Fruit fly (Drosophila melanogaster) whole organism, prepupa: Measurements from ENCODE around the gene Gapvd1.

Source experiments
- CG10631 ChIP-seq: fragments of 200-800 bp; sonication (Bioruptor generic); optimal IDR thresholded peaks from 2 replicates; lab custom pipeline; 2016; ENCODE audit warnings: missing biosample characterization, missing genetic modification characterization
- CG10669 ChIP-seq: fragments of 200-800 bp; sonication (Bioruptor generic); optimal IDR thresholded peaks from 3 replicates; lab custom pipeline; 2018; ENCODE audit warnings: missing biosample characterization, mild to moderate bottlenecking, missing genetic modification characterization, moderate library complexity
- CG11294 ChIP-seq: fragments of 200-800 bp; sonication (Bioruptor generic); IDR thresholded peaks from 2 replicates; pipeline ENCODE4 v1.3.6; 2022; ENCODE audit warnings: missing biosample characterization, missing genetic modification characterization
- CG11762 ChIP-seq: fragments of 200-800 bp; sonication (Bioruptor generic); optimal IDR thresholded peaks from 3 replicates; lab custom pipeline; 2016; ENCODE audit warnings: missing biosample characterization, missing genetic modification characterization; ENCODE audit not compliant: insufficient read depth
- CG11902 ChIP-seq: fragments of 200-800 bp; sonication (Bioruptor generic); optimal IDR thresholded peaks from 3 replicates; lab custom pipeline; 2016; ENCODE audit warnings: missing biosample characterization, missing genetic modification characterization
- CG15336 ChIP-seq: fragments of 200-800 bp; sonication (Bioruptor generic); IDR thresholded peaks from 2 replicates; pipeline ENCODE4 v1.3.6; 2022; ENCODE audit warnings: missing biosample characterization, missing genetic modification characterization
- CG1621 ChIP-seq: fragments of 200-800 bp; sonication (Bioruptor generic); optimal IDR thresholded peaks from 3 replicates; lab custom pipeline; 2018; ENCODE audit warnings: missing biosample characterization, mild to moderate bottlenecking, missing genetic modification characterization
- CG16779 ChIP-seq: fragments of 200-800 bp; sonication (Bioruptor generic); optimal IDR thresholded peaks from 3 replicates; lab custom pipeline; 2017; ENCODE audit warnings: missing biosample characterization, mild to moderate bottlenecking, missing genetic modification characterization
- CG3032 ChIP-seq: fragments of 200-800 bp; optimal IDR thresholded peaks from 2 replicates; lab custom pipeline; 2019; ENCODE audit warnings: missing biosample characterization, mild to moderate bottlenecking, missing genetic modification characterization, moderate library complexity
- CG31627 ChIP-seq: fragments of 200-800 bp; sonication (Bioruptor generic); optimal IDR thresholded peaks from 3 replicates; lab custom pipeline; 2016; ENCODE audit warnings: missing biosample characterization, missing genetic modification characterization
- CG32006 ChIP-seq: fragments of 200-800 bp; sonication (Bioruptor generic); optimal IDR thresholded peaks from 3 replicates; lab custom pipeline; 2017; ENCODE audit warnings: missing biosample characterization, mild to moderate bottlenecking, missing genetic modification characterization
- CG34406 ChIP-seq: fragments of 200-800 bp; sonication (Bioruptor generic); optimal IDR thresholded peaks from 3 replicates; lab custom pipeline; 2016; ENCODE audit warnings: missing biosample characterization, missing genetic modification characterization
- CG3919 ChIP-seq: fragments of 200-800 bp; sonication (Bioruptor generic); optimal IDR thresholded peaks from 3 replicates; lab custom pipeline; 2016; ENCODE audit warnings: missing biosample characterization, missing genetic modification characterization
- CG4318 ChIP-seq: fragments of 200-800 bp; sonication (Bioruptor generic); optimal IDR thresholded peaks from 3 replicates; lab custom pipeline; 2017; ENCODE audit warnings: missing biosample characterization, mild to moderate bottlenecking, missing genetic modification characterization
- CG6163 ChIP-seq: fragments of 200-800 bp; sonication (Bioruptor generic); IDR thresholded peaks from 3 replicates; pipeline ENCODE4 v1.3.6; 2022; ENCODE audit warnings: missing biosample characterization, missing genetic modification characterization
- CG6276 ChIP-seq: fragments of 200-800 bp; sonication (Bioruptor generic); optimal IDR thresholded peaks from 2 replicates; lab custom pipeline; 2017; ENCODE audit warnings: missing biosample characterization, mild to moderate bottlenecking, missing genetic modification characterization
- CG6792 ChIP-seq: fragments of 200-800 bp; sonication (Bioruptor generic); optimal IDR thresholded peaks from 3 replicates; lab custom pipeline; 2016; ENCODE audit warnings: missing biosample characterization, missing genetic modification characterization
- CG6808 ChIP-seq: fragments of 200-800 bp; sonication (Bioruptor generic); optimal IDR thresholded peaks from 3 replicates; lab custom pipeline; 2017; ENCODE audit warnings: missing biosample characterization, missing genetic modification characterization, mild to moderate bottlenecking, moderate library complexity, missing genetic modification reagents
- CG6854 ChIP-seq: fragments of 200-800 bp; sonication (Bioruptor generic); optimal IDR thresholded peaks from 2 replicates; lab custom pipeline; 2017; ENCODE audit warnings: missing biosample characterization, mild to moderate bottlenecking, missing genetic modification characterization
- CG7368 ChIP-seq: fragments of 200-800 bp; sonication (Bioruptor generic); optimal IDR thresholded peaks from 3 replicates; lab custom pipeline; 2016; ENCODE audit warnings: missing biosample characterization, missing genetic modification characterization
- CG8119 ChIP-seq: fragments of 200-800 bp; sonication (Bioruptor generic); IDR thresholded peaks from 3 replicates; pipeline ENCODE4 v1.3.6; 2022; ENCODE audit warnings: missing biosample characterization, missing genetic modification characterization
- CG8319 ChIP-seq: fragments of 200-800 bp; sonication (Bioruptor generic); optimal IDR thresholded peaks from 3 replicates; lab custom pipeline; 2016; ENCODE audit warnings: missing biosample characterization, missing genetic modification characterization
- CG9139 ChIP-seq: fragments of 200-800 bp; sonication (Bioruptor generic); optimal IDR thresholded peaks from 3 replicates; lab custom pipeline; 2017; ENCODE audit warnings: missing biosample characterization, mild to moderate bottlenecking, missing genetic modification characterization
- Eip75B ChIP-seq: fragments of 200-800 bp; sonication (Bioruptor generic); optimal IDR thresholded peaks from 3 replicates; lab custom pipeline; 2016; ENCODE audit warnings: missing biosample characterization, missing genetic modification characterization
- Eip78C ChIP-seq: fragments of 200-800 bp; sonication (Bioruptor generic); peaks from one replicate; lab custom pipeline; 2016; ENCODE audit warnings: missing biosample characterization, missing genetic modification characterization
- Eip93F ChIP-seq: fragments of 200-800 bp; sonication (Bioruptor generic); optimal IDR thresholded peaks from 2 replicates; lab custom pipeline; 2016; ENCODE audit warnings: missing biosample characterization, mild to moderate bottlenecking, missing genetic modification characterization
- Ets21C ChIP-seq: fragments of 200-800 bp; sonication (Bioruptor generic); optimal IDR thresholded peaks from 3 replicates; lab custom pipeline; 2016; ENCODE audit warnings: missing biosample characterization, missing genetic modification characterization
- Gug ChIP-seq: fragments of 200-800 bp; sonication (Bioruptor generic); IDR thresholded peaks from 2 replicates; pipeline ENCODE4 v1.3.6; 2022; ENCODE audit warnings: missing biosample characterization, missing genetic modification characterization
- Hr38 ChIP-seq: sonication (Bioruptor generic); optimal IDR thresholded peaks from 2 replicates; lab custom pipeline; 2016; ENCODE audit warnings: missing biosample characterization, missing genetic modification characterization
- Hr39 ChIP-seq: fragments of 200-800 bp; sonication (Bioruptor generic); optimal IDR thresholded peaks from 2 replicates; lab custom pipeline; 2016; ENCODE audit warnings: missing biosample characterization, missing genetic modification characterization
- Hr4 ChIP-seq: fragments of 200-800 bp; sonication (Bioruptor generic); optimal IDR thresholded peaks from 3 replicates; lab custom pipeline; 2016; ENCODE audit warnings: missing biosample characterization, missing genetic modification characterization
- OdsH ChIP-seq: fragments of 200-800 bp; sonication (Bioruptor generic); optimal IDR thresholded peaks from 3 replicates; lab custom pipeline; 2016; ENCODE audit warnings: missing biosample characterization, missing genetic modification characterization
- Smox ChIP-seq: fragments of 200-800 bp; sonication (Bioruptor generic); optimal IDR thresholded peaks from 3 replicates; lab custom pipeline; 2016; ENCODE audit warnings: missing biosample characterization, missing genetic modification characterization
- Sox102F ChIP-seq: fragments of 200-800 bp; sonication (Bioruptor generic); optimal IDR thresholded peaks from 2 replicates; lab custom pipeline; 2016; ENCODE audit warnings: missing biosample characterization, mild to moderate bottlenecking, missing genetic modification characterization
- Sox14 ChIP-seq: fragments of 200-800 bp; sonication (Bioruptor generic); optimal IDR thresholded peaks from 3 replicates; lab custom pipeline; 2016; ENCODE audit warnings: missing biosample characterization, missing genetic modification characterization
- achi ChIP-seq: fragments of 200-800 bp; sonication (Bioruptor generic); optimal IDR thresholded peaks from 3 replicates; lab custom pipeline; 2016; ENCODE audit warnings: missing biosample characterization, missing genetic modification characterization
- cyc ChIP-seq: fragments of 200-800 bp; sonication (Bioruptor generic); optimal IDR thresholded peaks from 3 replicates; lab custom pipeline; 2016; ENCODE audit warnings: missing biosample characterization, missing genetic modification characterization
- dac ChIP-seq: fragments of 200-800 bp; sonication (Bioruptor generic); optimal IDR thresholded peaks from 2 replicates; lab custom pipeline; 2017; ENCODE audit warnings: missing biosample characterization, mild to moderate bottlenecking, missing genetic modification characterization
- dsx ChIP-seq: fragments of 200-800 bp; optimal IDR thresholded peaks from 3 replicates; lab custom pipeline; 2019; ENCODE audit warnings: missing biosample characterization, mild to moderate bottlenecking, missing genetic modification characterization, moderate library complexity; ENCODE audit not compliant: poor library complexity, severe bottlenecking
- eg ChIP-seq: fragments of 200-800 bp; sonication (Bioruptor generic); IDR thresholded peaks from 3 replicates; pipeline ENCODE4 v1.3.6; 2022; ENCODE audit warnings: missing biosample characterization, missing genetic modification characterization
- esn ChIP-seq: fragments of 200-800 bp; sonication (Bioruptor generic); optimal IDR thresholded peaks from 2 replicates; lab custom pipeline; 2016; ENCODE audit warnings: missing biosample characterization, mild to moderate bottlenecking, missing genetic modification characterization, moderate library complexity
- fd59A ChIP-seq: fragments of 200-800 bp; sonication (Bioruptor generic); optimal IDR thresholded peaks from 2 replicates; lab custom pipeline; 2017; ENCODE audit warnings: missing biosample characterization, mild to moderate bottlenecking, missing genetic modification characterization, missing genetic modification reagents
- pdm3 ChIP-seq: fragments of 200-800 bp; sonication (Bioruptor generic); optimal IDR thresholded peaks from 3 replicates; lab custom pipeline; 2016; ENCODE audit warnings: missing biosample characterization, missing genetic modification characterization
- salr ChIP-seq, 2 experiments: fragments of 200-800 bp; sonication (Bioruptor generic); optimal IDR thresholded peaks; 3 replicates each; lab custom pipeline; 2016 to 2018; ENCODE audit warnings: missing biosample characterization in 2 of 2, missing genetic modification characterization in 2 of 2, mild to moderate bottlenecking in 1 of 2
- spab ChIP-seq: fragments of 200-800 bp; sonication (Bioruptor generic); optimal IDR thresholded peaks from 2 replicates; lab custom pipeline; 2017; ENCODE audit warnings: missing biosample characterization, mild to moderate bottlenecking, missing genetic modification characterization, missing genetic modification reagents
- ss ChIP-seq, 2 experiments: fragments of 200-800 bp; sonication (Bioruptor generic); optimal IDR thresholded peaks; 2 replicates in 1 of 2; 3 replicates in 1 of 2; lab custom pipeline; 2017 to 2018; ENCODE audit warnings: mild to moderate bottlenecking in 2 of 2, missing biosample characterization in 2 of 2, missing genetic modification characterization in 2 of 2, moderate library complexity in 1 of 2
- svp ChIP-seq: fragments of 200-800 bp; sonication (Bioruptor generic); peaks from one replicate; lab custom pipeline; 2016; ENCODE audit warnings: missing biosample characterization, missing genetic modification characterization
- topi ChIP-seq: fragments of 200-800 bp; sonication (Bioruptor generic); optimal IDR thresholded peaks from 3 replicates; lab custom pipeline; 2016; ENCODE audit warnings: missing biosample characterization, missing genetic modification characterization
- vri ChIP-seq: fragments of 200-800 bp; sonication (Bioruptor generic); optimal IDR thresholded peaks from 3 replicates; lab custom pipeline; 2016; ENCODE audit warnings: missing biosample characterization, mild to moderate bottlenecking, missing genetic modification characterization

Gapvd1 gene

DNA sequence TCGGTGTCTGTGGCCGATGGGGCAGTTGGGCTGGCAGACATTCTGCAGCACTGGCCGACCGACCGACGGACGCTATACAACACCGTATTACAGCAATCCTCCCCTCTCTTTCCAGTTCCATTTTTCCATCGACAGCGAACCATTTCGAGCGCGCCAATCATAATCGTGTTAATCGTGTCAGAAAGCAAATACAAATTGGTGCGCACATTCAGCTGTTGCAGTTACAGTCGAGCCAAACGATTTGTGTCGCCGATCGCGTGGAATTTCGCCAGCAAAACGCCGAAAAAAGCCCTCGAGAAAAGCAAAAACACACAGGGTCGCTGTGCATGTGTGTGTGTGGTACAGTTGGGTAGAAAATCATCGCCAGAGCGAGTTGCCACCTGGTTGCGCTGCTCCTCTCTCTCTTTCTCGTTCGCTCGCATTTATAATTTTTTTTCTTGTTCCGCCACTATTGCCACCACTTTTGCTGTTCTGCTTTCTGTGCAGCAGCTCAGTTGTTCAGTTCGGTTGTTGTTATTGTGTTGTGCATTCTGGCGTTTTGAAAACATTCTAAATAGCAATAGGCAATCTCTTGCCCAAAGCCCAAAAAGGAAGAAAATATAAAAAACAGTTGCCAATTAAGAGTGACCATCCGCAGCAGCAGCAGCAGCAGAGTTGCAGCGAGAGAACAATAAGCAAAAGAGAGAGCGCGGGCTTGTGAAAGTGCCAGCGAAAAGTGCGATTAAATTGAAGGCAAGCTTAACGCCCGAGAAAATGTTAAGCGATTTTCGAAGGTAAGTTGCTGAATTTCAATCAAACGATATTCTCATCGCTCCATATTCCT lies 25.5 kb downstream of the Gapvd1 start, which contains the start of gene CG1737 (continued):
- peak; percentile 26 for TF ChIP-seq CG8319 (GFP tag; lab: Kevin White, UChicago)
- no peak for TF ChIP-seq dsx (GFP tag; lab: Kevin White, UChicago)
- TF ChIP-seq CG16779 (tag; lab: Kevin White, UChicago) = no peak
- peak; percentile 2 for TF ChIP-seq CG3919 (GFP tag; lab: Kevin White, UChicago)
- no peak for TF ChIP-seq Hr38 (GFP tag; lab: Kevin White, UChicago)
- peak; percentile 11 for TF ChIP-seq CG31627 (GFP tag; lab: Kevin White, UChicago)
- TF ChIP-seq CG3032 (tag; lab: Kevin White, UChicago) = no peak
- TF ChIP-seq svp (GFP tag; lab: Kevin White, UChicago) = peak; percentile 24
- peak; percentile 45 for TF ChIP-seq Eip78C (GFP tag; lab: Kevin White, UChicago)
- peak; percentile 7 for TF ChIP-seq topi (GFP tag; lab: Kevin White, UChicago)
- no peak for TF ChIP-seq CG15336
- no peak for TF ChIP-seq CG10631
- no peak for TF ChIP-seq CG34406 (GFP tag; lab: Kevin White, UChicago)
- no peak for TF ChIP-seq salr (GFP tag; optimal IDR thresholded peaks at IDR 0.05; lab: Kevin White, UChicago)
- peak in 1 of 2 experiments; percentile 9 for TF ChIP-seq ss (GFP tag; optimal IDR thresholded peaks at IDR 0.05; lab: Kevin White, UChicago)
- TF ChIP-seq CG11762 (GFP tag; lab: Kevin White, UChicago) = no peak
- peak; percentile 3 for TF ChIP-seq Hr39 (GFP tag; lab: Kevin White, UChicago)
- TF ChIP-seq fd59A = no peak
- TF ChIP-seq esn (GFP tag; lab: Kevin White, UChicago) = peak; percentile 9
- TF ChIP-seq CG8119 (GFP tag; lab: Robert Waterston, UW) = no peak
- no peak for TF ChIP-seq pdm3 (GFP tag; lab: Kevin White, UChicago)
- TF ChIP-seq Eip93F (GFP tag; lab: Kevin White, UChicago) = no peak
- no peak for TF ChIP-seq CG4318 (GFP tag; lab: Kevin White, UChicago)
- TF ChIP-seq Gug (GFP tag; lab: Robert Waterston, UW) = no peak
- no peak for TF ChIP-seq spab
- peak; percentile 17 for TF ChIP-seq Sox14
- peak; percentile 31 for TF ChIP-seq cyc
- TF ChIP-seq Smox (GFP tag; lab: Kevin White, UChicago) = no peak
- TF ChIP-seq CG11902 (GFP tag; lab: Kevin White, UChicago) = no peak
- no peak for TF ChIP-seq CG7368
- no peak for TF ChIP-seq CG11294
- no peak for TF ChIP-seq Hr4 (GFP tag; lab: Kevin White, UChicago)
- peak; percentile 16; the same call in 1 of the 3 replicates for TF ChIP-seq CG6163
- no peak for TF ChIP-seq CG6808 (GFP tag; lab: Kevin White, UChicago)
- no peak for TF ChIP-seq dac (GFP tag; lab: Kevin White, UChicago)

- TF ChIP-seq Eip75B (GFP tag; lab: Kevin White, UChicago) = peak; percentile 92
- peak; percentile 92 for TF ChIP-seq Hr38 (GFP tag; lab: Kevin White, UChicago)
- peak; percentile 95 for TF ChIP-seq OdsH (GFP tag; lab: Kevin White, UChicago)
- peak; percentile 96 for TF ChIP-seq CG11294
- peak; percentile 90 for TF ChIP-seq Sox102F
- TF ChIP-seq topi (GFP tag; lab: Kevin White, UChicago) = peak; percentile 93
- TF ChIP-seq CG6854 (GFP tag; lab: Kevin White, UChicago) = peak; percentile 80
- peak; percentile 88 for TF ChIP-seq CG34406 (GFP tag; lab: Kevin White, UChicago)
- TF ChIP-seq CG32006 = peak; percentile 96
- TF ChIP-seq CG11762 (GFP tag; lab: Kevin White, UChicago) = peak; percentile 93
- peak; percentile 95 for TF ChIP-seq CG6792 (GFP tag; lab: Kevin White, UChicago)
- TF ChIP-seq pdm3 (GFP tag; lab: Kevin White, UChicago) = peak; percentile 96
- TF ChIP-seq eg (GFP tag; lab: Robert Waterston, UW) = peak; percentile 99
- TF ChIP-seq CG1621 (tag; lab: Kevin White, UChicago) = peak; percentile 95
- peak; percentile 96 for TF ChIP-seq cyc
- peak; percentile 77 for TF ChIP-seq CG9139 (GFP tag; lab: Kevin White, UChicago)
- TF ChIP-seq Hr39 (GFP tag; lab: Kevin White, UChicago) = peak; percentile 96
- TF ChIP-seq vri (GFP tag; lab: Kevin White, UChicago) = peak; percentile 81
- TF ChIP-seq CG6276 (GFP tag; lab: Kevin White, UChicago) = peak; percentile 96
- peak; percentile 90 for TF ChIP-seq Ets21C
- peak; percentile 93 for TF ChIP-seq CG10669 (GFP tag; lab: Kevin White, UChicago)
- peak; percentile 93 for TF ChIP-seq achi (GFP tag; lab: Kevin White, UChicago)
- peak; percentile 90 for TF ChIP-seq CG3032 (tag; lab: Kevin White, UChicago)
These were observed 26.2 kb downstream of the Gapvd1 start for dm6 chrX:11351351-11351750.
